Worm (Caenorhabditis elegans) whole organism, L4 larva: ENCODE measurements around the gene Y38F2AR.12.
A peak's percentile ranks its signal among the peaks of the same experiment; 100 is the strongest.

Experiments
- F26F4.8 ChIP-seq: fragments of 200-800 bp; sonication (Bioruptor generic); conservative IDR thresholded peaks from 2 replicates; pipeline ENCODE4 v1.3.6; 2022; ENCODE audit warnings: missing genetic modification characterization, missing compliant biosample characterization
- F44E2.7 ChIP-seq: fragments of 200-800 bp; sonication (Bioruptor generic); IDR thresholded peaks from 2 replicates; pipeline ENCODE4 v2.1.2; 2022; ENCODE audit warnings: missing genetic modification characterization, missing compliant biosample characterization
- R02D3.7 ChIP-seq: fragments of 150-350 bp; sonication (generic microtip); optimal IDR thresholded peaks from 3 replicates; lab custom pipeline; 2014; ENCODE audit warnings: missing biosample characterization, missing genetic modification characterization
- Y105C5A.15 ChIP-seq: fragments of 200-800 bp; sonication (Bioruptor generic); IDR thresholded peaks from 2 replicates; pipeline ENCODE4 v1.3.6; 2022; ENCODE audit warnings: missing genetic modification characterization, missing compliant biosample characterization
- ZK337.2 ChIP-seq: fragments of 200-800 bp; sonication (Bioruptor generic); IDR thresholded peaks from 2 replicates; pipeline ENCODE4 v1.3.6; 2022; ENCODE audit warnings: missing genetic modification reagents, missing genetic modification characterization, missing compliant biosample characterization
- aha-1 ChIP-seq: fragments of 150-350 bp; peaks from one replicate; lab custom pipeline; 2014; ENCODE audit warnings: missing biosample characterization, missing genetic modification characterization
- ceh-32 ChIP-seq: sonication (generic microtip); optimal IDR thresholded peaks from 2 replicates; lab custom pipeline; 2016; ENCODE audit warnings: mild to moderate bottlenecking, missing genetic modification characterization, missing compliant biosample characterization; ENCODE audit not compliant: poor library complexity
- daf-8 ChIP-seq: fragments of 200-800 bp; sonication (Bioruptor generic); IDR thresholded peaks from 2 replicates; pipeline ENCODE4 v1.3.6; 2022; ENCODE audit warnings: missing genetic modification characterization, missing compliant biosample characterization
- duxl-1 ChIP-seq: sonication (generic microtip); optimal IDR thresholded peaks from 2 replicates; lab custom pipeline; 2016; ENCODE audit warnings: mild to moderate bottlenecking, missing genetic modification characterization, moderate library complexity, missing compliant biosample characterization; ENCODE audit not compliant: poor library complexity
- hlh-11 ChIP-seq: fragments of 200-800 bp; sonication (Bioruptor generic); optimal IDR thresholded peaks from 2 replicates; lab custom pipeline; 2018; ENCODE audit warnings: mild to moderate bottlenecking, missing genetic modification characterization, missing compliant biosample characterization
- jun-1 ChIP-seq: fragments of 150-350 bp; optimal IDR thresholded peaks from 2 replicates; lab custom pipeline; 2014; ENCODE audit warnings: missing biosample characterization, missing genetic modification reagents, missing genetic modification characterization
- lin-1 ChIP-seq: fragments of 200-800 bp; sonication (Bioruptor generic); IDR thresholded peaks from 2 replicates; pipeline ENCODE4 v1.3.6; 2022; ENCODE audit warnings: missing genetic modification reagents, missing genetic modification characterization, missing compliant biosample characterization
- lin-38 ChIP-seq: fragments of 200-800 bp; sonication (Bioruptor generic); IDR thresholded peaks from 2 replicates; pipeline ENCODE4 v1.3.6; 2022; ENCODE audit warnings: missing genetic modification reagents, missing genetic modification characterization, missing compliant biosample characterization
- madf-5 ChIP-seq, 2 experiments: fragments of 200-800 bp; sonication (Bioruptor generic); IDR thresholded peaks; 2 replicates each; pipeline ENCODE4 v1.3.6; 2022; ENCODE audit warnings: missing compliant biosample characterization in 2 of 2, missing genetic modification characterization in 2 of 2
- madf-9 ChIP-seq: fragments of 200-800 bp; sonication (Bioruptor generic); conservative IDR thresholded peaks from 2 replicates; pipeline ENCODE4 v1.3.6; 2022; ENCODE audit warnings: missing genetic modification reagents, missing genetic modification characterization, missing compliant biosample characterization
- mdl-1 ChIP-seq, 2 experiments: fragments of 150-350 bp in 1 of 2; sonication (generic microtip) in 1 of 2; optimal IDR thresholded peaks; 2 replicates each; lab custom pipeline; 2014 to 2017; ENCODE audit warnings: missing biosample characterization in 2 of 2, missing genetic modification characterization in 2 of 2
- mdt-29 ChIP-seq: fragments of 200-800 bp; sonication (Bioruptor generic); IDR thresholded peaks from 2 replicates; pipeline ENCODE4 v1.3.6; 2022; ENCODE audit warnings: missing genetic modification reagents, missing genetic modification characterization, missing compliant biosample characterization
- mxl-2 ChIP-seq: fragments of 200-800 bp; sonication (Bioruptor generic); conservative IDR thresholded peaks from 2 replicates; pipeline ENCODE4 v1.3.6; 2022; ENCODE audit warnings: missing genetic modification reagents, missing genetic modification characterization, missing compliant biosample characterization
- nhr-10 ChIP-seq: fragments of 150-350 bp; optimal IDR thresholded peaks from 2 replicates; lab custom pipeline; 2014; ENCODE audit warnings: missing biosample characterization, missing genetic modification characterization
- nhr-41 ChIP-seq: fragments of 200-800 bp; sonication (Bioruptor generic); IDR thresholded peaks from 2 replicates; pipeline ENCODE4 v1.3.6; 2022; ENCODE audit warnings: missing genetic modification reagents, missing genetic modification characterization, missing compliant biosample characterization
- nhr-42 ChIP-seq: fragments of 200-800 bp; sonication (Bioruptor generic); IDR thresholded peaks from 2 replicates; pipeline ENCODE4 v1.3.6; 2022; ENCODE audit warnings: missing genetic modification characterization, missing compliant biosample characterization
- nhr-77 ChIP-seq: fragments of 150-350 bp; optimal IDR thresholded peaks from 2 replicates; lab custom pipeline; 2014; ENCODE audit warnings: missing biosample characterization, missing genetic modification characterization
- pqm-1 ChIP-seq: sonication (generic microtip); optimal IDR thresholded peaks from 2 replicates; lab custom pipeline; 2017; ENCODE audit warnings: missing biosample characterization, missing genetic modification characterization
- rbr-2 ChIP-seq: sonication (generic microtip); optimal IDR thresholded peaks from 2 replicates; lab custom pipeline; 2016; ENCODE audit warnings: missing genotype, missing genetic modification characterization, missing compliant biosample characterization
- sdz-12 ChIP-seq: fragments of 200-800 bp; sonication (Bioruptor generic); optimal IDR thresholded peaks from 2 replicates; lab custom pipeline; 2018; ENCODE audit warnings: mild to moderate bottlenecking, missing genetic modification characterization, missing compliant biosample characterization
- set-16 ChIP-seq: fragments of 200-800 bp; sonication (Bioruptor generic); IDR thresholded peaks from 2 replicates; pipeline ENCODE4 v1.3.6; 2022; ENCODE audit warnings: missing genetic modification reagents, missing genetic modification characterization, missing compliant biosample characterization
- snpc-4 ChIP-seq: fragments of 150-350 bp; optimal IDR thresholded peaks from 2 replicates; lab custom pipeline; 2014; ENCODE audit warnings: missing biosample characterization, missing genetic modification characterization
- unc-130 ChIP-seq: sonication (generic microtip); optimal IDR thresholded peaks from 2 replicates; lab custom pipeline; 2016; ENCODE audit warnings: missing genetic modification reagents, missing genetic modification characterization, missing compliant biosample characterization
- unc-62 ChIP-seq, 3 experiments: fragments of 150-350 bp in 1 of 3; sonication (generic microtip); optimal IDR thresholded peaks in 2 of 3; peaks in 1 of 3; 1 replicate in 1 of 3; 2 replicates in 2 of 3; lab custom pipeline; 2014 to 2017; ENCODE audit warnings: missing biosample characterization in 3 of 3, missing genetic modification characterization in 3 of 3, missing genetic modification reagents in 3 of 3, missing genotype in 1 of 3
- zip-11 ChIP-seq: fragments of 200-800 bp; sonication (Bioruptor generic); IDR thresholded peaks from 2 replicates; pipeline ENCODE4 v1.3.6; 2022; ENCODE audit warnings: missing genetic modification characterization, missing compliant biosample characterization
- zip-2 ChIP-seq: fragments of 150-350 bp; optimal IDR thresholded peaks from 2 replicates; lab custom pipeline; 2014; ENCODE audit warnings: missing biosample characterization, missing genetic modification characterization

Gene Y38F2AR.12

ce11 chrIV:2387970-2388705 lies 24.1 kb downstream of the Y38F2AR.12 start, which contains the start of gene sec-61.B (continued):
- TF ChIP-seq jun-1 (tag; lab: Kevin White, UChicago) (no peak), set-16 (peak; percentile 86), F44E2.7 (GFP tag; lab: Robert Waterston, UW) (no peak), zip-11 (GFP tag; lab: Robert Waterston, UW) (no peak), hlh-11 (tag; lab: Kevin White, UChicago) (no peak), F26F4.8 (no peak), ceh-32 (tag; lab: Kevin White, UChicago) (no peak), R02D3.7 (no peak), sdz-12 (GFP tag; lab: Kevin White, UChicago) (no peak), nhr-10 (tag; lab: Kevin White, UChicago) (no peak), unc-62 (GFP tag; optimal IDR thresholded peaks at IDR 0.05 in 1 of 2; lab: Kevin White, UChicago) (no peak), unc-62 (tag; optimal IDR thresholded peaks at IDR 0.05; lab: Kevin White, UChicago) (no peak), nhr-42 (0 out of 2 replicates have a peak, but pooled peaks have one; percentile 42), nhr-77 (tag; lab: Kevin White, UChicago) (peak; percentile 6), Y105C5A.15 (GFP tag; lab: Robert Waterston, UW) (0 out of 2 replicates have a peak, but pooled peaks have one; percentile 27), duxl-1 (tag; lab: Kevin White, UChicago) (no peak), daf-8 (GFP tag; lab: Robert Waterston, UW) (no peak), zip-2 (tag; lab: Kevin White, UChicago) (no peak), madf-5 (GFP tag; IDR thresholded peaks at IDR 0.05; lab: Robert Waterston, UW) (no peak), rbr-2 (tag; lab: Kevin White, UChicago) (no peak), unc-130 (GFP tag; lab: Kevin White, UChicago) (no peak), lin-1 (GFP tag; lab: Robert Waterston, UW) (no peak), mdl-1 (tag; optimal IDR thresholded peaks at IDR 0.05; lab: Kevin White, UChicago) (no peak), pqm-1 (tag; lab: Kevin White, UChicago) (no peak), mxl-2 (GFP tag; lab: Robert Waterston, UW) (no peak), mdt-29 (GFP tag; lab: Robert Waterston, UW) (no peak), snpc-4 (no peak), madf-9 (GFP tag; lab: Robert Waterston, UW) (no peak), nhr-41 (GFP tag; lab: Robert Waterston, UW) (no peak), aha-1 (peak; percentile 6)

DNA sequence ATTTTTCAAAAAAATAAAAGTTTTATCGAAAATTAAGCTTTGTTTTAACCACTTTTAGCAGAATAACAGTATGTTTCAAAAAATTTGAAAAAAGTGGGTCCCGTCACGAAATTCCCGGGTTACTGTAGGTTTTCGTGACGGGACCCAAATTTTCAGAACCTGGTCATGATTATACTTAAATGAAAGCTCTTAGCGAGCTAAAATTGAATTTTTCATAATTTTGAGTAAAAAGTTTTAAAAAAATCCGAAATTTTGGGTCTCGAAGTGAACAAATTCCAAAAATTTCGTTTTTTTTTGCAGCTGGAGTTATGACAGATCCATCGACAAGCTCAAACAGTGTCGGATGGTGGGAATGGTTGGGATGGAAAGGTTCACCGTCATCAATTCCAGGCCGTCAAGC lies 28.5 kb downstream of the Y38F2AR.12 start, which contains the start of gene Y38F2AR.3:
Gene Y38F2AR.3, plus strand, starts transcription at position 301 of the 400 bp plus-strand sequence.
- TF ChIP-seq ZK337.2 (no peak), lin-38 (GFP tag; lab: Robert Waterston, UW) (no peak), mdt-29 (GFP tag; lab: Robert Waterston, UW) (no peak)
